Fruit fly (Drosophila melanogaster) whole organism, embryonic: Measurements from ENCODE around the gene Pex16.

Experiments used
- Antp ChIP-seq: fragments of 200-800 bp; sonication (Bioruptor generic); optimal IDR thresholded peaks from 3 replicates; lab custom pipeline; 2016; ENCODE audit warnings: missing biosample characterization, missing genetic modification characterization
- Atf3 ChIP-seq: fragments of 200-800 bp; sonication (Bioruptor generic); optimal IDR thresholded peaks from 3 replicates; lab custom pipeline; 2016; ENCODE audit warnings: missing biosample characterization, missing genetic modification characterization
- C15 ChIP-seq: fragments of 200-800 bp; sonication (Bioruptor generic); IDR thresholded peaks from 3 replicates; pipeline ENCODE4 v1.3.6; 2022; ENCODE audit warnings: missing biosample characterization, missing genetic modification characterization
- CG10543 ChIP-seq: fragments of 200-800 bp; sonication (Bioruptor generic); optimal IDR thresholded peaks from 3 replicates; lab custom pipeline; 2017; ENCODE audit warnings: missing biosample characterization, mild to moderate bottlenecking, missing genetic modification characterization, moderate library complexity
- CG11456 ChIP-seq: fragments of 200-800 bp; sonication (Bioruptor generic); IDR thresholded peaks from 3 replicates; pipeline ENCODE4 v1.3.6; 2022; ENCODE audit warnings: missing biosample characterization, missing genetic modification characterization
- CG12071 ChIP-seq: fragments of 200-800 bp; sonication (Bioruptor generic); optimal IDR thresholded peaks from 3 replicates; lab custom pipeline; 2018; ENCODE audit warnings: missing biosample characterization, mild to moderate bottlenecking, missing genetic modification characterization
- CG12219 ChIP-seq: fragments of 200-800 bp; sonication (Bioruptor generic); optimal IDR thresholded peaks from 3 replicates; lab custom pipeline; 2018; ENCODE audit warnings: missing biosample characterization, mild to moderate bottlenecking, missing genetic modification characterization
- CG12942 ChIP-seq: fragments of 200-800 bp; sonication (Bioruptor generic); optimal IDR thresholded peaks from 3 replicates; lab custom pipeline; 2016; ENCODE audit warnings: missing biosample characterization, missing genetic modification characterization
- CG15696 ChIP-seq: fragments of 200-800 bp; sonication (Bioruptor generic); optimal IDR thresholded peaks from 2 replicates; lab custom pipeline; 2019; ENCODE audit warnings: missing biosample characterization, mild to moderate bottlenecking, missing genetic modification characterization, moderate library complexity
- CG1647 ChIP-seq: fragments of 200-800 bp; sonication (Bioruptor generic); optimal IDR thresholded peaks from 3 replicates; lab custom pipeline; 2016; ENCODE audit warnings: missing biosample characterization, missing genetic modification characterization
- CG17912 ChIP-seq: fragments of 200-800 bp; sonication (Bioruptor generic); optimal IDR thresholded peaks from 2 replicates; lab custom pipeline; 2018; ENCODE audit warnings: missing biosample characterization, mild to moderate bottlenecking, missing genetic modification characterization
- CG2712 ChIP-seq: fragments of 200-800 bp; optimal IDR thresholded peaks from 3 replicates; lab custom pipeline; 2019; ENCODE audit warnings: missing biosample characterization, mild to moderate bottlenecking, missing genetic modification characterization, moderate library complexity
- CG30020 ChIP-seq: fragments of 200-800 bp; optimal IDR thresholded peaks from 2 replicates; lab custom pipeline; 2019; ENCODE audit warnings: missing biosample characterization, mild to moderate bottlenecking, missing genetic modification characterization, moderate library complexity
- CG3847 ChIP-seq: fragments of 200-800 bp; sonication (Bioruptor generic); IDR thresholded peaks from 2 replicates; pipeline ENCODE4 v1.3.6; 2022; ENCODE audit warnings: missing biosample characterization, missing genetic modification characterization
- CG4404 ChIP-seq: fragments of 200-800 bp; sonication (Bioruptor generic); IDR thresholded peaks from 2 replicates; pipeline ENCODE4 v1.3.6; 2022; ENCODE audit warnings: missing biosample characterization, missing genetic modification characterization
- CG6175 ChIP-seq: fragments of 200-800 bp; sonication (Bioruptor generic); IDR thresholded peaks from 3 replicates; pipeline ENCODE4 v1.3.6; 2022; ENCODE audit warnings: missing biosample characterization, missing genetic modification characterization
- CG7271 ChIP-seq: fragments of 200-800 bp; sonication (Bioruptor generic); optimal IDR thresholded peaks from 2 replicates; lab custom pipeline; 2018; ENCODE audit warnings: missing biosample characterization, mild to moderate bottlenecking, missing genetic modification characterization, moderate library complexity
- CG7786 ChIP-seq: fragments of 200-800 bp; sonication (Bioruptor generic); optimal IDR thresholded peaks from 2 replicates; lab custom pipeline; 2016; ENCODE audit warnings: missing biosample characterization, missing genetic modification characterization
- CG8924 ChIP-seq: fragments of 200-800 bp; optimal IDR thresholded peaks from 3 replicates; lab custom pipeline; 2019; ENCODE audit warnings: missing biosample characterization, mild to moderate bottlenecking, missing genetic modification characterization, moderate library complexity
- CHES-1-like ChIP-seq: fragments of 200-800 bp; sonication (Bioruptor generic); optimal IDR thresholded peaks from 2 replicates; lab custom pipeline; 2016; ENCODE audit warnings: missing biosample characterization, missing genetic modification characterization
- Dp ChIP-seq: fragments of 200-800 bp; sonication (Bioruptor generic); optimal IDR thresholded peaks from 2 replicates; lab custom pipeline; 2018; ENCODE audit warnings: missing biosample characterization, mild to moderate bottlenecking, missing genetic modification characterization, moderate library complexity
- Dref ChIP-seq: fragments of 200-800 bp; sonication (Bioruptor generic); IDR thresholded peaks from 2 replicates; pipeline ENCODE4 v1.3.6; 2022; ENCODE audit warnings: missing biosample characterization, missing genetic modification characterization
- HLH54F ChIP-seq: fragments of 200-800 bp; sonication (Bioruptor generic); optimal IDR thresholded peaks from 3 replicates; lab custom pipeline; 2016; ENCODE audit warnings: missing biosample characterization, missing genetic modification characterization
- Hand ChIP-seq: fragments of 200-800 bp; sonication (Bioruptor generic); optimal IDR thresholded peaks from 2 replicates; lab custom pipeline; 2017; ENCODE audit warnings: mild to moderate bottlenecking, missing biosample characterization, missing genetic modification reagents, missing genetic modification characterization
- HmgZ ChIP-seq: fragments of 200-800 bp; sonication (Bioruptor generic); optimal IDR thresholded peaks from 2 replicates; lab custom pipeline; 2018; ENCODE audit warnings: missing biosample characterization, mild to moderate bottlenecking, missing genetic modification characterization
- Nf-YC ChIP-seq: fragments of 200-800 bp; optimal IDR thresholded peaks from 3 replicates; lab custom pipeline; 2019; ENCODE audit warnings: missing biosample characterization, mild to moderate bottlenecking, missing genetic modification characterization, moderate library complexity
- Opbp ChIP-seq: fragments of 200-800 bp; sonication (Bioruptor generic); IDR thresholded peaks from 3 replicates; pipeline ENCODE4 v1.3.6; 2022; ENCODE audit warnings: missing biosample characterization, missing genetic modification characterization; ENCODE audit not compliant: partially characterized antibody
- Pdp1 ChIP-seq, 2 experiments: fragments of 200-800 bp; sonication (Bioruptor generic); optimal IDR thresholded peaks; 3 replicates each; lab custom pipeline; 2016; ENCODE audit warnings: missing biosample characterization in 2 of 2, missing genetic modification characterization in 2 of 2, mild to moderate bottlenecking in 1 of 2, moderate library complexity in 1 of 2
- Sox100B ChIP-seq: fragments of 200-800 bp; sonication (Bioruptor generic); optimal IDR thresholded peaks from 3 replicates; lab custom pipeline; 2018; ENCODE audit warnings: missing biosample characterization, mild to moderate bottlenecking, missing genetic modification characterization
- Taf1 ChIP-seq: fragments of 200-800 bp; sonication (Bioruptor generic); IDR thresholded peaks from 2 replicates; pipeline ENCODE4 v1.3.6; 2022; ENCODE audit warnings: missing biosample characterization, missing genetic modification characterization
- ab ChIP-seq: fragments of 200-800 bp; sonication (Bioruptor generic); optimal IDR thresholded peaks from 2 replicates; lab custom pipeline; 2016; ENCODE audit warnings: missing biosample characterization, missing genetic modification characterization
- da ChIP-seq: fragments of 200-800 bp; sonication (Bioruptor generic); optimal IDR thresholded peaks from 2 replicates; lab custom pipeline; 2016; ENCODE audit warnings: missing biosample characterization, missing genetic modification characterization
- dati ChIP-seq: fragments of 200-800 bp; sonication (Bioruptor generic); IDR thresholded peaks from 2 replicates; pipeline ENCODE4 v1.3.6; 2022; ENCODE audit warnings: missing biosample characterization, missing genetic modification characterization
- dysf ChIP-seq: fragments of 200-800 bp; sonication (Bioruptor generic); IDR thresholded peaks from 3 replicates; pipeline ENCODE4 v1.3.6; 2022; ENCODE audit warnings: missing biosample characterization, missing genetic modification characterization
- exex ChIP-seq: fragments of 200-800 bp; sonication (Bioruptor generic); optimal IDR thresholded peaks from 4 replicates; lab custom pipeline; 2018; ENCODE audit warnings: missing biosample characterization, mild to moderate bottlenecking, missing genetic modification characterization, moderate library complexity
- fru ChIP-seq: fragments of >200 bp; optimal IDR thresholded peaks from 2 replicates; lab custom pipeline; 2017
- gcm2 ChIP-seq: fragments of 200-800 bp; sonication (Bioruptor generic); optimal IDR thresholded peaks from 2 replicates; lab custom pipeline; 2016; ENCODE audit warnings: missing biosample characterization, missing genetic modification characterization
- gsb-n ChIP-seq: fragments of 200-800 bp; sonication (Bioruptor generic); optimal IDR thresholded peaks from 3 replicates; lab custom pipeline; 2018; ENCODE audit warnings: missing biosample characterization, mild to moderate bottlenecking, missing genetic modification characterization
- her ChIP-seq: fragments of 200-800 bp; sonication (Bioruptor generic); optimal IDR thresholded peaks from 2 replicates; lab custom pipeline; 2016; ENCODE audit warnings: missing biosample characterization, missing genetic modification characterization
- ken ChIP-seq: fragments of 200-800 bp; sonication (Bioruptor generic); IDR thresholded peaks from 3 replicates; pipeline ENCODE4 v1.3.6; 2022; ENCODE audit warnings: missing biosample characterization, missing genetic modification characterization
- pfk ChIP-seq: fragments of 200-800 bp; sonication (Bioruptor generic); optimal IDR thresholded peaks from 2 replicates; lab custom pipeline; 2018; ENCODE audit warnings: missing biosample characterization, mild to moderate bottlenecking, missing genetic modification characterization, moderate library complexity
- ro ChIP-seq: fragments of 200-800 bp; sonication (Bioruptor generic); IDR thresholded peaks from 2 replicates; pipeline ENCODE4 v1.3.6; 2022; ENCODE audit warnings: missing biosample characterization, missing genetic modification characterization
- run ChIP-seq: fragments of 200-800 bp; sonication (Bioruptor generic); optimal IDR thresholded peaks from 3 replicates; lab custom pipeline; 2018; ENCODE audit warnings: missing biosample characterization, mild to moderate bottlenecking, missing genetic modification characterization
- sens ChIP-seq: fragments of 200-800 bp; sonication (Bioruptor generic); peaks from one replicate; lab custom pipeline; 2016; ENCODE audit warnings: missing biosample characterization, missing genetic modification characterization
- shn ChIP-seq: fragments of 200-800 bp; sonication (Bioruptor generic); optimal IDR thresholded peaks from 3 replicates; lab custom pipeline; 2016; ENCODE audit warnings: missing biosample characterization, missing genetic modification characterization
- sr ChIP-seq: fragments of 200-800 bp; sonication (Bioruptor generic); IDR thresholded peaks from 3 replicates; pipeline ENCODE4 v1.3.6; 2022; ENCODE audit warnings: missing biosample characterization, missing genetic modification characterization
- tll ChIP-seq, 2 experiments: fragments of 200-800 bp in 1 of 2; fragments of >200 bp in 1 of 2; sonication (Bioruptor generic) in 1 of 2; optimal IDR thresholded peaks; 2 replicates each; lab custom pipeline; 2017 to 2019; ENCODE audit warnings: missing biosample characterization in 2 of 2, missing genetic modification characterization in 2 of 2, mild to moderate bottlenecking in 1 of 2, moderate library complexity in 1 of 2
- trh ChIP-seq: fragments of 200-800 bp; sonication (Bioruptor generic); optimal IDR thresholded peaks from 2 replicates; lab custom pipeline; 2016; ENCODE audit warnings: missing biosample characterization, missing genetic modification characterization
- vfl ChIP-seq: fragments of 200-800 bp; sonication (Bioruptor generic); optimal IDR thresholded peaks from 2 replicates; lab custom pipeline; 2016; ENCODE audit warnings: missing biosample characterization, missing genetic modification characterization

Gene Pex16

DNA sequence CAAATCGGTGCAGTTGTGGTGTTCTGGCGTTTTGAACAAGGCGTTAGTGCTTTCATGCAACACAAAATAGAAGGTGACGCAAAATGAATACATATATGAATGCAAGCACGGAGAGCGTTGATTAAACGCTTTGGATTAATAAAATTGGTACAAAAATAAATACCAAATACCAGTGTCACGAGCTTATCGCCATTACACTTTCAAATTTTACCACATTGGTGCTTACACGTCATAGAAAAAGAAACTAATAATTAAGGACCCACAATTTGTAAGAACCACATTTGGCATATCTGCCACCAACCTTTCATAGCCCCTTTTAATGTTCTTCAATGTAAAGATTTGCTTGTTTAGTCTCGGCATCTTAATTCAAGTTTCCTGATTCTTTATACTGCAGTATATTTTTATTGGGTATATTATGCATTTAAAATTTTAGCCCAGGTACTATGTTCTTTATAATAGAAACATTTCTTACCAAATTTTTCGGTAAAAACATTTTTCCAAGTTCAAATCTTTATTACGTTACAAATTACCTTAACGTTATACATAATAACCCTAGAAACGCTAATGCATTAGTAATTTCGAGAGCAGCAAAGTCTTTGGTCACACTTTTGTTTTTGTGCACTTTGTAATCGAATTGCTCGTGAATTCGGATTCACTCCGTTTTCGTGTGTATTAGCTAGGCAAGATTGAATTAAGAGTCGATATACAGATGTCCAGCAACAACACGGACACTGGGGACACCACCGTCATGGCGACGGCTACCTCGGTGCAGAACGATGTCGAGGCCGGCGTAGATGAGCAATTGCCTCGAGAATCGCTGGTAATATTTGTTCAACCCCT lies at the start of gene Pex16, which contains the start of gene Pex14 (continued):
- TF ChIP-seq Hand (no peak), Nf-YC (tag; lab: Kevin White, UChicago) (peak; percentile 47), ken (peak; percentile 77; the same call in 2 of the 3 replicates), her (GFP tag; lab: Kevin White, UChicago) (peak; percentile 66), Dref (peak; percentile 37), CG12071 (GFP tag; lab: Kevin White, UChicago) (peak; percentile 20), vfl (peak; percentile 65), Atf3 (GFP tag; lab: Kevin White, UChicago) (peak; percentile 75), Taf1 (GFP tag; lab: Robert Waterston, UW) (peak; percentile 19; the same call in 1 of the 2 replicates), C15 (GFP tag; lab: Robert Waterston, UW) (0 out of 3 replicates have a peak, but pooled peaks have one; percentile 42), CG12942 (GFP tag; lab: Kevin White, UChicago) (peak; percentile 65), CG11456 (GFP tag; lab: Robert Waterston, UW) (peak; percentile 85), ro (no peak), exex (tag; lab: Kevin White, UChicago) (no peak), ab (GFP tag; lab: Kevin White, UChicago) (peak; percentile 56), CG4404 (peak; percentile 72), CG3847 (peak; percentile 78), CG7271 (tag; lab: Kevin White, UChicago) (no peak), CG1647 (GFP tag; lab: Kevin White, UChicago) (peak; percentile 52), CG2712 (tag; lab: Kevin White, UChicago) (peak; percentile 68), pfk (GFP tag; lab: Kevin White, UChicago) (no peak), CG15696 (tag; lab: Kevin White, UChicago) (peak; percentile 61), sr (GFP tag; lab: Robert Waterston, UW) (peak; percentile 22; the same call in 1 of the 3 replicates), tll (GFP tag; optimal IDR thresholded peaks at IDR 0.05; lab: Kevin White, UChicago) (peak in 1 of 2 experiments; percentile 77), HmgZ (peak; percentile 55), Antp (peak; percentile 81), CG8924 (peak; percentile 63), gsb-n (no peak), CG17912 (peak; percentile 25), gcm2 (GFP tag; lab: Kevin White, UChicago) (peak; percentile 27), CG10543 (peak; percentile 65), Opbp (GFP tag; lab: Robert Waterston, UW) (no peak), Pdp1 (GFP tag; optimal IDR thresholded peaks at IDR 0.05; lab: Kevin White, UChicago) (peak; percentile 68 to 82), Sox100B (GFP tag; lab: Kevin White, UChicago) (no peak), Dp (peak; percentile 30), HLH54F (GFP tag; lab: Kevin White, UChicago) (peak; percentile 77), dati (GFP tag; lab: Robert Waterston, UW) (no peak), sens (GFP tag; lab: Kevin White, UChicago) (peak; percentile 96), da (GFP tag; lab: Kevin White, UChicago) (peak; percentile 42), fru (lab: Kevin White, UChicago) (no peak), run (tag; lab: Kevin White, UChicago) (no peak), CG7786 (GFP tag; lab: Kevin White, UChicago) (peak; percentile 81), trh (GFP tag; lab: Kevin White, UChicago) (peak; percentile 24), shn (peak; percentile 76), CG12219 (GFP tag; lab: Kevin White, UChicago) (peak; percentile 26), CG30020 (tag; lab: Kevin White, UChicago) (peak; percentile 44), CG6175 (GFP tag; lab: Robert Waterston, UW) (peak; percentile 58; the same call in 1 of the 3 replicates), CHES-1-like (GFP tag; lab: Kevin White, UChicago) (peak; percentile 60), dysf (peak; percentile 78)
